Fruit fly (Drosophila melanogaster) whole organism, embryonic: ENCODE measurements around the gene polo.

Experiments
- Antp ChIP-seq: fragments of 200-800 bp; sonication (Bioruptor generic); optimal IDR thresholded peaks from 3 replicates; lab custom pipeline; 2016; ENCODE audit warnings: missing biosample characterization, missing genetic modification characterization
- B-H1 ChIP-seq: fragments of 200-800 bp; sonication (Bioruptor generic); IDR thresholded peaks from 3 replicates; pipeline ENCODE4 v1.3.6; 2022; ENCODE audit warnings: missing biosample characterization, missing genetic modification characterization
- BtbVII ChIP-seq: fragments of 200-800 bp; sonication (Bioruptor generic); optimal IDR thresholded peaks from 3 replicates; lab custom pipeline; 2017; ENCODE audit warnings: missing biosample characterization, mild to moderate bottlenecking, missing genetic modification characterization
- CG10147 ChIP-seq: fragments of 200-800 bp; sonication (Bioruptor generic); optimal IDR thresholded peaks from 2 replicates; lab custom pipeline; 2019; ENCODE audit warnings: missing biosample characterization, mild to moderate bottlenecking, missing genetic modification characterization, moderate library complexity
- CG10274 ChIP-seq: fragments of 200-800 bp; sonication (Bioruptor generic); optimal IDR thresholded peaks from 3 replicates; lab custom pipeline; 2017; ENCODE audit warnings: missing biosample characterization, mild to moderate bottlenecking, missing genetic modification characterization
- CG10321 ChIP-seq: fragments of 200-800 bp; sonication (Bioruptor generic); IDR thresholded peaks from 2 replicates; pipeline ENCODE4 v1.3.6; 2022; ENCODE audit warnings: missing biosample characterization, missing genetic modification characterization
- CG10431 ChIP-seq: fragments of 200-800 bp; sonication (Bioruptor generic); optimal IDR thresholded peaks from 3 replicates; lab custom pipeline; 2018; ENCODE audit warnings: missing biosample characterization, mild to moderate bottlenecking, missing genetic modification characterization
- CG11093 ChIP-seq: fragments of 200-800 bp; sonication (Bioruptor generic); IDR thresholded peaks from 3 replicates; pipeline ENCODE4 v1.3.6; 2022; ENCODE audit warnings: missing biosample characterization, missing genetic modification characterization
- CG12659 ChIP-seq: fragments of 200-800 bp; sonication (Bioruptor generic); optimal IDR thresholded peaks from 3 replicates; lab custom pipeline; 2017; ENCODE audit warnings: mild to moderate bottlenecking, missing biosample characterization, missing genetic modification reagents, missing genetic modification characterization
- CG13424 ChIP-seq: fragments of 200-800 bp; sonication (Bioruptor generic); optimal IDR thresholded peaks from 2 replicates; lab custom pipeline; 2019; ENCODE audit warnings: missing biosample characterization, mild to moderate bottlenecking, missing genetic modification characterization, moderate library complexity
- CG15269 ChIP-seq: fragments of 200-800 bp; sonication (Bioruptor generic); optimal IDR thresholded peaks from 2 replicates; lab custom pipeline; 2018; ENCODE audit warnings: missing biosample characterization, mild to moderate bottlenecking, missing genetic modification characterization, moderate library complexity
- CG17328 ChIP-seq: fragments of 200-800 bp; sonication (Bioruptor generic); IDR thresholded peaks from 2 replicates; pipeline ENCODE4 v1.3.6; 2022; ENCODE audit warnings: missing biosample characterization, missing genetic modification characterization
- CG18011 ChIP-seq: fragments of 200-800 bp; sonication (Bioruptor generic); optimal IDR thresholded peaks from 2 replicates; lab custom pipeline; 2017; ENCODE audit warnings: missing biosample characterization, missing genetic modification characterization, mild to moderate bottlenecking, moderate library complexity, missing genotype
- CG6175 ChIP-seq: fragments of 200-800 bp; sonication (Bioruptor generic); IDR thresholded peaks from 3 replicates; pipeline ENCODE4 v1.3.6; 2022; ENCODE audit warnings: missing biosample characterization, missing genetic modification characterization
- CG7928 ChIP-seq: fragments of 200-800 bp; sonication (Bioruptor generic); optimal IDR thresholded peaks from 2 replicates; lab custom pipeline; 2017; ENCODE audit warnings: missing biosample characterization, mild to moderate bottlenecking, missing genetic modification characterization
- CG8089 ChIP-seq: fragments of 200-800 bp; sonication (Bioruptor generic); optimal IDR thresholded peaks from 3 replicates; lab custom pipeline; 2016; ENCODE audit warnings: missing biosample characterization, missing genetic modification characterization
- CG9797 ChIP-seq: fragments of 200-800 bp; sonication (Bioruptor generic); optimal IDR thresholded peaks from 3 replicates; lab custom pipeline; 2018; ENCODE audit warnings: missing biosample characterization, mild to moderate bottlenecking, missing genetic modification characterization
- CkIIα-i1 ChIP-seq: fragments of 200-800 bp; sonication (Bioruptor generic); IDR thresholded peaks from 2 replicates; pipeline ENCODE4 v1.3.6; 2022; ENCODE audit warnings: missing biosample characterization, missing genetic modification characterization
- Dad ChIP-seq: fragments of 200-800 bp; sonication (Bioruptor generic); optimal IDR thresholded peaks from 3 replicates; lab custom pipeline; 2016; ENCODE audit warnings: missing biosample characterization, missing genetic modification characterization
- Dip2 ChIP-seq: fragments of 200-800 bp; sonication (Bioruptor generic); IDR thresholded peaks from 2 replicates; pipeline ENCODE4 v1.3.6; 2022; ENCODE audit warnings: missing biosample characterization, missing genetic modification characterization
- HLH4C ChIP-seq: fragments of 200-800 bp; sonication (Bioruptor generic); IDR thresholded peaks from 3 replicates; pipeline ENCODE4 v1.3.6; 2022; ENCODE audit warnings: missing biosample characterization, missing genetic modification characterization; ENCODE audit not compliant: partially characterized antibody
- Hey ChIP-seq: fragments of 200-800 bp; sonication (Bioruptor generic); optimal IDR thresholded peaks from 3 replicates; lab custom pipeline; 2018; ENCODE audit warnings: missing biosample characterization, mild to moderate bottlenecking, missing genetic modification characterization
- Hr3 ChIP-seq: fragments of 200-800 bp; sonication (Bioruptor generic); optimal IDR thresholded peaks from 3 replicates; lab custom pipeline; 2016; ENCODE audit warnings: missing biosample characterization, missing genetic modification characterization
- Jarid2 ChIP-seq: fragments of 200-800 bp; sonication (Bioruptor generic); optimal IDR thresholded peaks from 3 replicates; lab custom pipeline; 2017; ENCODE audit warnings: mild to moderate bottlenecking, missing biosample characterization, missing genetic modification reagents, missing genetic modification characterization
- Mad ChIP-seq: fragments of 200-800 bp; sonication (Bioruptor generic); optimal IDR thresholded peaks from 2 replicates; lab custom pipeline; 2016; ENCODE audit warnings: missing biosample characterization, missing genetic modification characterization
- Myb ChIP-seq: fragments of 200-800 bp; sonication (Bioruptor generic); optimal IDR thresholded peaks from 2 replicates; lab custom pipeline; 2016; ENCODE audit warnings: missing biosample characterization, missing genetic modification characterization
- Neu2 ChIP-seq: fragments of 200-800 bp; sonication (Bioruptor generic); optimal IDR thresholded peaks from 3 replicates; lab custom pipeline; 2016; ENCODE audit warnings: missing biosample characterization, missing genetic modification characterization, borderline replicate concordance
- Ravus ChIP-seq: fragments of 200-800 bp; sonication (Bioruptor generic); IDR thresholded peaks from 2 replicates; pipeline ENCODE4 v1.3.6; 2022; ENCODE audit warnings: missing biosample characterization, missing genetic modification characterization
- Sox100B ChIP-seq: fragments of 200-800 bp; sonication (Bioruptor generic); optimal IDR thresholded peaks from 3 replicates; lab custom pipeline; 2018; ENCODE audit warnings: missing biosample characterization, mild to moderate bottlenecking, missing genetic modification characterization
- Taf1 ChIP-seq: fragments of 200-800 bp; sonication (Bioruptor generic); IDR thresholded peaks from 2 replicates; pipeline ENCODE4 v1.3.6; 2022; ENCODE audit warnings: missing biosample characterization, missing genetic modification characterization
- bab2 ChIP-seq: fragments of 200-800 bp; sonication (Bioruptor generic); optimal IDR thresholded peaks from 2 replicates; lab custom pipeline; 2016; ENCODE audit warnings: missing biosample characterization, missing genetic modification characterization
- cad ChIP-seq: fragments of >200 bp; optimal IDR thresholded peaks from 2 replicates; lab custom pipeline; 2017; ENCODE audit warnings: missing biosample characterization, missing genetic modification characterization
- crp ChIP-seq, 2 experiments: fragments of 200-800 bp; sonication (Bioruptor generic); optimal IDR thresholded peaks; 2 replicates in 1 of 2; 3 replicates in 1 of 2; lab custom pipeline; 2017; ENCODE audit warnings: missing biosample characterization in 2 of 2, missing genetic modification characterization in 2 of 2, mild to moderate bottlenecking in 1 of 2, moderate library complexity in 1 of 2
- dan ChIP-seq: fragments of 200-800 bp; sonication (Bioruptor generic); IDR thresholded peaks from 2 replicates; pipeline ENCODE4 v1.3.6; 2022; ENCODE audit warnings: missing biosample characterization, missing genetic modification characterization
- ems ChIP-seq: fragments of 200-800 bp; sonication (Bioruptor generic); optimal IDR thresholded peaks from 3 replicates; lab custom pipeline; 2016; ENCODE audit warnings: missing biosample characterization, missing genetic modification characterization
- esg ChIP-seq: fragments of 200-800 bp; sonication (Bioruptor generic); conservative IDR thresholded peaks from 2 replicates; pipeline ENCODE4 v1.3.6; 2022; ENCODE audit warnings: missing biosample characterization, missing genetic modification characterization
- gem ChIP-seq: fragments of 200-800 bp; sonication (Bioruptor generic); optimal IDR thresholded peaks from 2 replicates; lab custom pipeline; 2019; ENCODE audit warnings: missing biosample characterization, mild to moderate bottlenecking, missing genetic modification characterization, moderate library complexity
- gsb ChIP-seq: fragments of 200-800 bp; sonication (Bioruptor generic); IDR thresholded peaks from 2 replicates; pipeline ENCODE4 v1.3.6; 2022; ENCODE audit warnings: missing biosample characterization, missing genetic modification characterization
- lov ChIP-seq, 2 experiments: fragments of 200-800 bp in 1 of 2; fragments of >200 bp in 1 of 2; sonication (Bioruptor generic) in 1 of 2; IDR thresholded peaks in 1 of 2; optimal IDR thresholded peaks in 1 of 2; 2 replicates in 1 of 2; 3 replicates in 1 of 2; pipeline versions ENCODE4 v1.3.6 to Lab custom; 2017 to 2022; ENCODE audit warnings: missing biosample characterization in 1 of 2, missing genetic modification characterization in 1 of 2
- nerfin-1 ChIP-seq: fragments of 200-800 bp; sonication (Bioruptor generic); optimal IDR thresholded peaks from 3 replicates; lab custom pipeline; 2019; ENCODE audit warnings: missing biosample characterization, mild to moderate bottlenecking, missing genetic modification characterization, moderate library complexity
- p53 ChIP-seq: fragments of 200-800 bp; sonication (Bioruptor generic); optimal IDR thresholded peaks from 2 replicates; lab custom pipeline; 2016; ENCODE audit warnings: missing biosample characterization, missing genetic modification characterization
- pfk ChIP-seq: fragments of 200-800 bp; sonication (Bioruptor generic); optimal IDR thresholded peaks from 2 replicates; lab custom pipeline; 2018; ENCODE audit warnings: missing biosample characterization, mild to moderate bottlenecking, missing genetic modification characterization, moderate library complexity
- scrt ChIP-seq: fragments of 200-800 bp; sonication (Bioruptor generic); optimal IDR thresholded peaks from 2 replicates; lab custom pipeline; 2018; ENCODE audit warnings: missing biosample characterization, mild to moderate bottlenecking, missing genetic modification characterization, moderate library complexity
- seq ChIP-seq: fragments of 200-800 bp; sonication (Bioruptor generic); IDR thresholded peaks from 2 replicates; pipeline ENCODE4 v1.3.6; 2022; ENCODE audit warnings: missing biosample characterization, missing genetic modification characterization
- slp2 ChIP-seq: fragments of 200-800 bp; sonication (Bioruptor generic); optimal IDR thresholded peaks from 2 replicates; lab custom pipeline; 2016; ENCODE audit warnings: missing biosample characterization, missing genetic modification characterization
- twi ChIP-seq: fragments of 200-800 bp; optimal IDR thresholded peaks from 2 replicates; lab custom pipeline; 2019; ENCODE audit warnings: missing biosample characterization, mild to moderate bottlenecking, missing genetic modification characterization, moderate library complexity
- wor ChIP-seq: fragments of 200-800 bp; sonication (Bioruptor generic); IDR thresholded peaks from 2 replicates; pipeline ENCODE4 v1.3.6; 2022; ENCODE audit warnings: missing biosample characterization, missing genetic modification characterization
- zen ChIP-seq: fragments of 200-800 bp; sonication (Bioruptor generic); optimal IDR thresholded peaks from 3 replicates; lab custom pipeline; 2018; ENCODE audit warnings: missing biosample characterization, mild to moderate bottlenecking, missing genetic modification characterization, moderate library complexity

Gene polo

dm6 chr3L:20281254-20281653 lies 28.2 kb upstream of the polo start (continued):
- TF ChIP-seq lov (optimal IDR thresholded peaks at IDR 0.05; lab: Kevin White, UChicago) (no peak), lov (GFP tag; IDR thresholded peaks at IDR 0.05; lab: Robert Waterston, UW) (no peak), dan (GFP tag; lab: Robert Waterston, UW) (no peak), HLH4C (GFP tag; lab: Robert Waterston, UW) (no peak), scrt (GFP tag; lab: Kevin White, UChicago) (peak; percentile 11), gem (tag; lab: Kevin White, UChicago) (no peak), Antp (no peak), CG6175 (no peak), CG7928 (GFP tag; lab: Kevin White, UChicago) (no peak), CG13424 (tag; lab: Kevin White, UChicago) (no peak), CG18011 (GFP tag; lab: Kevin White, UChicago) (no peak), esg (no peak), cad (GFP tag; lab: Kevin White, UChicago) (peak; percentile 47), seq (GFP tag; lab: Robert Waterston, UW) (no peak), CG10321 (GFP tag; lab: Robert Waterston, UW) (no peak), Sox100B (no peak), Taf1 (GFP tag; lab: Robert Waterston, UW) (no peak), CG10274 (GFP tag; lab: Kevin White, UChicago) (no peak), ems (GFP tag; lab: Kevin White, UChicago) (no peak), BtbVII (GFP tag; lab: Kevin White, UChicago) (no peak), slp2 (no peak), CG12659 (GFP tag; lab: Kevin White, UChicago) (no peak), CG15269 (tag; lab: Kevin White, UChicago) (no peak), gsb (GFP tag; lab: Robert Waterston, UW) (no peak), zen (tag; lab: Kevin White, UChicago) (peak; percentile 53), Dad (no peak), Mad (GFP tag; lab: Kevin White, UChicago) (no peak), twi (tag; lab: Kevin White, UChicago) (peak; percentile 47), Hey (tag; lab: Kevin White, UChicago) (peak; percentile 62), nerfin-1 (no peak), wor (GFP tag; lab: Robert Waterston, UW) (no peak), pfk (GFP tag; lab: Kevin White, UChicago) (no peak), Neu2 (GFP tag; lab: Kevin White, UChicago) (no peak), CG10147 (no peak), Myb (GFP tag; lab: Kevin White, UChicago) (no peak), CG9797 (no peak), CG17328 (GFP tag; lab: Robert Waterston, UW) (no peak), Jarid2 (GFP tag; lab: Kevin White, UChicago) (no peak), CkIIα-i1 (no peak), Ravus (GFP tag; lab: Robert Waterston, UW) (no peak), Hr3 (GFP tag; lab: Kevin White, UChicago) (no peak), crp (GFP tag; optimal IDR thresholded peaks at IDR 0.05; lab: Kevin White, UChicago) (no peak), p53 (GFP tag; lab: Kevin White, UChicago) (no peak), Dip2 (GFP tag; lab: Robert Waterston, UW) (no peak), CG11093 (GFP tag; lab: Robert Waterston, UW) (no peak), bab2 (GFP tag; lab: Kevin White, UChicago) (no peak), CG8089 (GFP tag; lab: Kevin White, UChicago) (no peak), B-H1 (GFP tag; lab: Robert Waterston, UW) (no peak), CG10431 (GFP tag; lab: Kevin White, UChicago) (no peak)
